Worm (Caenorhabditis elegans): ENCODE results near the gene nap-1.

nap-1 gene

ce11 chrIV:8339636-8340035, 39.5 kb downstream of the nap-1 start, which contains the start of gene lgc-6:
Gene lgc-6 (plus strand): TSS chrIV:8339936.
- no peak for TF ChIP-seq atf-7 (tag; optimal IDR thresholded peaks at IDR 0.05)
- TF ChIP-seq ceh-79 (tag; optimal IDR thresholded peaks at IDR 0.05), result no peak
- no peak for TF ChIP-seq snpc-1.1 (tag; optimal IDR thresholded peaks at IDR 0.05; ENCODE audit: insufficient read depth)

DNA sequence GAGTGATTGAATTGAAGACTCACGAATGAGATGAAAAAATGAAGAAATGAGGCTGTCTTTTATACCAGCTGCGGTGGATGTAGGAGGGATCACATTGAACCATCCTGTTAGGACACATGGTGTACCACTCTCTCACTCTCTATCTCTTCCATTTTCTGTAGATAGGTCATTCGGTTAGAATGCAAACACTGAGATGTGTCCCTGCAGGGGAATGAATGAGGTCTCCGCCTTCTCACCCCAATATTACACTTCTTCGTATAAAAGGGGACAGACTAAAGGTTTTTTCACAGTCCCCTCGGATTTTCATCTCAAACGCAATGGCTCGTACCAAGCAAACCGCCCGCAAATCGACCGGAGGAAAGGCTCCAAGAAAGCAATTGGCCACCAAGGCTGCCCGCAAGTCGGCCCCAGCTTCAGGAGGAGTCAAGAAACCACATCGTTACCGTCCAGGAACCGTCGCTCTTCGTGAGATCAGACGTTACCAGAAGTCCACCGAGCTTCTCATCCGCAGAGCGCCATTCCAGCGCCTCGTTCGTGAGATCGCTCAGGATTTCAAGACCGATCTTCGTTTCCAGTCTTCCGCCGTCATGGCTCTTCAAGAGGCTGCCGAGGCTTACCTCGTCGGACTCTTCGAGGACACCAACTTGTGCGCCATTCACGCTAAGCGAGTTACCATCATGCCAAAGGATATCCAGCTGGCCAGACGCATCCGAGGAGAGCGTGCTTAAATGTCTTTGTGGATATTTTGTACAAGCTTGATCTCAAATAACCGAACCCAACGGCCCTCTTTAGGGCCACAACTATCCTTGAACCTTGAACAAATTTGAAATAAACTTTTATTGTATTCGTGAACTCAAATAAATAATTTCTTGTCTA, 44.9 kb downstream of the nap-1 start, which contains the start of gene his-32:
his-32 (plus strand) TSS at position 318 of the 876 bp plus-strand sequence.
- no peak for TF ChIP-seq tbx-9 (tag; optimal IDR thresholded peaks at IDR 0.05; ENCODE audit: borderline replicate concordance)
- TF ChIP-seq cebp-1 (GFP tag; IDR thresholded peaks at IDR 0.05), result no peak
- no peak for TF ChIP-seq cebp-1 (tag; optimal IDR thresholded peaks at IDR 0.05)
- TF ChIP-seq K12H6.12 (tag; optimal IDR thresholded peaks at IDR 0.05), result no peak
- TF ChIP-seq F39B2.1 (GFP tag; IDR thresholded peaks at IDR 0.05), result peak; percentile 63; the same call in 1 of the 2 replicates
- TF ChIP-seq T07F8.4 (tag; optimal IDR thresholded peaks at IDR 0.05), result no peak
- no peak for TF ChIP-seq madf-3 (GFP tag; IDR thresholded peaks at IDR 0.05)
- no peak for TF ChIP-seq ceh-91 (GFP tag; IDR thresholded peaks at IDR 0.05)
- no peak for TF ChIP-seq xnd-1 (tag; optimal IDR thresholded peaks at IDR 0.05)
- TF ChIP-seq hlh-26 (GFP tag; conservative IDR thresholded peaks at IDR 0.05), result no peak
- peak; percentile 49; the same call in 1 of the 2 replicates for TF ChIP-seq egrh-3 (GFP tag; IDR thresholded peaks at IDR 0.05)
- no peak for TF ChIP-seq atf-7 (tag; optimal IDR thresholded peaks at IDR 0.05)
- peak; percentile 44; the same call in 1 of the 2 replicates for TF ChIP-seq pbrm-1 (GFP tag; IDR thresholded peaks at IDR 0.05)
- no peak for TF ChIP-seq nhr-80 (tag; optimal IDR thresholded peaks at IDR 0.05)
- TF ChIP-seq ekl-4 (GFP tag; IDR thresholded peaks at IDR 0.05), result peak; percentile 37; the same call in 1 of the 2 replicates

DNA sequence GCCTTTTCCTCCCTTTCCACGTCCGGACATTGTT, 45.3 kb downstream of the nap-1 start, which contains the start of gene his-31:
his-31 (minus strand) TSS at position 30 of the 34 bp plus-strand sequence.
- TF ChIP-seq aptf-3 (GFP tag; IDR thresholded peaks at IDR 0.05) (no peak), cebp-2 (GFP tag; IDR thresholded peaks at IDR 0.05) (no peak), hmg-1.2 (GFP tag; IDR thresholded peaks at IDR 0.05) (no peak), lsy-27 (tag; optimal IDR thresholded peaks at IDR 0.05; ENCODE audit: borderline replicate concordance, insufficient read depth) (no peak), mcd-1 (GFP tag; IDR thresholded peaks at IDR 0.05) (no peak), ztf-18 (tag; optimal IDR thresholded peaks at IDR 0.05) (no peak), attf-6 (GFP tag; IDR thresholded peaks at IDR 0.05) (no peak), aptf-2 (GFP tag; conservative IDR thresholded peaks at IDR 0.05) (no peak), nfya-2 (GFP tag; IDR thresholded peaks at IDR 0.05) (no peak), dpl-1 (GFP tag; optimal IDR thresholded peaks at IDR 0.05) (no peak), pha-4 (tag; optimal IDR thresholded peaks at IDR 0.05) (no peak), ceh-58 (GFP tag; IDR thresholded peaks at IDR 0.05) (no peak), ama-1 (optimal IDR thresholded peaks at IDR 0.05) (no peak), ama-1 (GFP tag; optimal IDR thresholded peaks at IDR 0.05) (no peak), dpff-1 (tag; optimal IDR thresholded peaks at IDR 0.05) (no peak), sptf-2 (GFP tag; optimal IDR thresholded peaks at IDR 0.05) (no peak), B0336.3 (GFP tag; IDR thresholded peaks at IDR 0.05) (no peak), athp-1 (tag; optimal IDR thresholded peaks at IDR 0.05) (no peak)

- no peak for TF ChIP-seq efl-1 (GFP tag; optimal IDR thresholded peaks at IDR 0.05)
- no peak for TF ChIP-seq ekl-4 (GFP tag; IDR thresholded peaks at IDR 0.05)
- no peak for TF ChIP-seq attf-5 (GFP tag; optimal IDR thresholded peaks at IDR 0.05)
- no peak for TF ChIP-seq egl-44 (GFP tag; IDR thresholded peaks at IDR 0.05)
- no peak for TF ChIP-seq C17E4.6 (GFP tag; IDR thresholded peaks at IDR 0.05)
- TF ChIP-seq nfya-1 (tag; optimal IDR thresholded peaks at IDR 0.05; ENCODE audit: borderline replicate concordance, insufficient read depth), result no peak
- no peak for TF ChIP-seq hrde-1 (tag; optimal IDR thresholded peaks at IDR 0.05; ENCODE audit: borderline replicate concordance)
- no peak for TF ChIP-seq lsl-1 (GFP tag; optimal IDR thresholded peaks at IDR 0.05)
Measured at ce11 chrIV:8333554-8333953, 45.6 kb downstream of the nap-1 start.

Measured in whole organism, young adult.